Fruit fly (Drosophila melanogaster) whole organism, wandering third instar larva: Measurements from ENCODE around the gene CG6295.

ENCODE experiments used
- Myc ChIP-seq: fragments of >200 bp; optimal IDR thresholded peaks from 2 replicates; lab custom pipeline; 2017
- usp ChIP-seq: fragments of >200 bp; optimal IDR thresholded peaks from 2 replicates; lab custom pipeline; 2017; ENCODE audit warnings: missing biosample characterization, missing genetic modification characterization

dm6 chr3R:26958314-26958979 is 48.4 kb downstream of the CG6295 start, which contains the start of gene CG6330:
- no peak for TF ChIP-seq usp (GFP tag; lab: Kevin White, UChicago)
- no peak for TF ChIP-seq Myc (lab: Kevin White, UChicago)
